Worm (Caenorhabditis elegans): Measurements from ENCODE around the gene F28B4.1.

The F28B4.1 gene

ce11 chrX:3245812-3246211, 40.9 kb downstream of the F28B4.1 start, which contains the start of gene F40F4.7 (continued):
- TF ChIP-seq sox-4 (tag; optimal IDR thresholded peaks at IDR 0.05) (no peak), ceh-18 (tag; optimal IDR thresholded peaks at IDR 0.05) (peak; percentile 12), ceh-6 (GFP tag; optimal IDR thresholded peaks at IDR 0.05) (no peak), elt-4 (tag; optimal IDR thresholded peaks at IDR 0.05) (no peak), hlh-15 (tag; optimal IDR thresholded peaks at IDR 0.05) (no peak), hlh-6 (tag; optimal IDR thresholded peaks at IDR 0.05) (no peak), nfya-1 (tag; optimal IDR thresholded peaks at IDR 0.05) (peak; percentile 54)

DNA sequence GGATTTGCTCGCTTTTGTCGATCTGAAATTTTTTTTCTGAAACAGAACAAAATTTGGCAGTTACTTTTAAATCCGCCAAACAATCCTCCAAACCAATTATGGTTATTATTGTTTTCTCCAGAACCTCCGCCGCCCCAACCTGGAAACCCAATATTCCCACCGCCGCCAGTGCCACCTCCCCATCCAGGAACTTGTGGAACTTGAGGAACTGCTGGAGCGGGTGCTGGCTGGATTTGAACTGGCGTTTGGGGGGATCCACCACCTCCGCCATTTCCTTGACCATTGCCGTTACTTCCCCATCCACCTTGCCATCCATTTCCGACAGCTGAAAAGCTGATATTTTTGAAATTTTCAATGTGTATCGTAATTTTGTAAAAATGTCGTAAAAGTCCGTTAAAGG, 42.9 kb downstream of the F28B4.1 start:
- TF ChIP-seq ztf-16 (tag; optimal IDR thresholded peaks at IDR 0.05) (no peak), K02D7.2 (tag; optimal IDR thresholded peaks at IDR 0.05) (no peak), nfya-1 (tag; optimal IDR thresholded peaks at IDR 0.05) (no peak), syd-9 (tag; optimal IDR thresholded peaks at IDR 0.05) (no peak), odd-2 (tag; optimal IDR thresholded peaks at IDR 0.05) (no peak), C08G9.2 (tag; optimal IDR thresholded peaks at IDR 0.05) (no peak), pros-1 (tag; optimal IDR thresholded peaks at IDR 0.05) (no peak), elt-2 (tag; optimal IDR thresholded peaks at IDR 0.05) (no peak), dve-1 (tag; optimal IDR thresholded peaks at IDR 0.05) (no peak), hlh-30 (tag; optimal IDR thresholded peaks at IDR 0.05; ENCODE audit: insufficient read depth) (no peak), F13H6.1 (tag; optimal IDR thresholded peaks at IDR 0.05) (no peak), lim-6 (tag; optimal IDR thresholded peaks at IDR 0.05) (no peak), gmeb-2 (tag; optimal IDR thresholded peaks at IDR 0.05) (no peak), sdc-2 (tag; optimal IDR thresholded peaks at IDR 0.05) (no peak), ceh-9 (tag; optimal IDR thresholded peaks at IDR 0.05) (no peak), unc-42 (tag; optimal IDR thresholded peaks at IDR 0.05) (no peak), ets-4 (tag; optimal IDR thresholded peaks at IDR 0.05) (no peak)

ce11 chrX:3250481-3251091, 45.7 kb downstream of the F28B4.1 start, which contains the start of gene pqn-37:
Gene pqn-37, minus strand, starts transcription at chrX:3250531.
- TF ChIP-seq unc-86 (tag; optimal IDR thresholded peaks at IDR 0.05) (no peak), sdc-2 (tag; optimal IDR thresholded peaks at IDR 0.05) (no peak), hlh-6 (tag; optimal IDR thresholded peaks at IDR 0.05) (no peak), nhr-232 (tag; optimal IDR thresholded peaks at IDR 0.05) (no peak), F13H6.1 (tag; optimal IDR thresholded peaks at IDR 0.05) (no peak), ceh-14 (tag; optimal IDR thresholded peaks at IDR 0.05) (no peak), pat-9 (tag; optimal IDR thresholded peaks at IDR 0.05) (no peak), ets-4 (tag; optimal IDR thresholded peaks at IDR 0.05) (no peak), che-1 (tag; optimal IDR thresholded peaks at IDR 0.05) (no peak), sox-4 (tag; optimal IDR thresholded peaks at IDR 0.05) (no peak), K09A11.1 (tag; optimal IDR thresholded peaks at IDR 0.05; ENCODE audit: insufficient read depth) (no peak), hlh-30 (tag; optimal IDR thresholded peaks at IDR 0.05; ENCODE audit: insufficient read depth) (no peak), fax-1 (tag; optimal IDR thresholded peaks at IDR 0.05) (no peak)

DNA sequence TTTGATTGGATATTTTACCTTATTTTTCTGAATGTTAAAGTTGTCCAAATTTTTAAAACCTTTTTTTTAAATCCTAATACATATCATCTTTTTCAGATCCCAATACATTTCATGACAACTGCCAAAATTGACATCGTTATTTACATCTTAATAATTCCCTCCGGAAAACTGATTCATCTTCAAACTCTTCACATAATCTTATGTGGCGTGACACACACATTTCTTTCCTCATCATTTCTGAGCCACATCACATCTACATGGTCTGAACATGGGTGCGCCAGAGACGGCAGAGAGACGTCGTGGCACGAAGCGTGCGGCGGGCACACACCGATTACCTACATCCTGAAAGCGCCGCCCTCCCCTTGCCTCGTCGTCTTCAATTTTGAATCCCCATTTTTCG, 47.6 kb downstream of the F28B4.1 start, which contains the start of gene tba-9:
Gene tba-9 (plus strand): TSS at position 301 of the 400 bp plus-strand sequence.
- TF ChIP-seq sdc-2 (tag; optimal IDR thresholded peaks at IDR 0.05) (no peak), ceh-18 (tag; optimal IDR thresholded peaks at IDR 0.05) (no peak)
